Fruit fly (Drosophila melanogaster) whole organism, embryonic: ENCODE measurements around the gene robl62A.

Source experiments
- Antp ChIP-seq: fragments of 200-800 bp; sonication (Bioruptor generic); optimal IDR thresholded peaks from 3 replicates; lab custom pipeline; 2016; ENCODE audit warnings: missing biosample characterization, missing genetic modification characterization
- Bteb2 ChIP-seq: fragments of 200-800 bp; sonication (Bioruptor generic); optimal IDR thresholded peaks from 2 replicates; lab custom pipeline; 2016; ENCODE audit warnings: missing biosample characterization, missing genetic modification characterization
- CG10147 ChIP-seq: fragments of 200-800 bp; sonication (Bioruptor generic); optimal IDR thresholded peaks from 2 replicates; lab custom pipeline; 2019; ENCODE audit warnings: missing biosample characterization, mild to moderate bottlenecking, missing genetic modification characterization, moderate library complexity
- CG10366 ChIP-seq: fragments of 200-800 bp; sonication (Bioruptor generic); IDR thresholded peaks from 2 replicates; pipeline ENCODE4 v1.3.6; 2022; ENCODE audit warnings: missing biosample characterization, missing genetic modification characterization
- CG10431 ChIP-seq: fragments of 200-800 bp; sonication (Bioruptor generic); optimal IDR thresholded peaks from 3 replicates; lab custom pipeline; 2018; ENCODE audit warnings: missing biosample characterization, mild to moderate bottlenecking, missing genetic modification characterization
- CG11398 ChIP-seq: fragments of 200-800 bp; sonication (Bioruptor generic); optimal IDR thresholded peaks from 2 replicates; lab custom pipeline; 2016; ENCODE audit warnings: missing biosample characterization, missing genetic modification characterization
- CG12104 ChIP-seq: fragments of 200-800 bp; sonication (Bioruptor generic); optimal IDR thresholded peaks from 3 replicates; lab custom pipeline; 2016; ENCODE audit warnings: missing biosample characterization, missing genetic modification characterization
- CG12236 ChIP-seq: fragments of 200-800 bp; sonication (Bioruptor generic); optimal IDR thresholded peaks from 2 replicates; lab custom pipeline; 2016; ENCODE audit warnings: missing biosample characterization, missing genetic modification characterization
- CG12744 ChIP-seq: fragments of 200-800 bp; sonication (Bioruptor generic); optimal IDR thresholded peaks from 2 replicates; lab custom pipeline; 2016; ENCODE audit warnings: missing biosample characterization, missing genetic modification characterization
- CG12942 ChIP-seq: fragments of 200-800 bp; sonication (Bioruptor generic); optimal IDR thresholded peaks from 3 replicates; lab custom pipeline; 2016; ENCODE audit warnings: missing biosample characterization, missing genetic modification characterization
- CG13123 ChIP-seq: fragments of 200-800 bp; sonication (Bioruptor generic); optimal IDR thresholded peaks from 2 replicates; lab custom pipeline; 2016; ENCODE audit warnings: missing biosample characterization, missing genetic modification characterization
- CG13287 ChIP-seq: fragments of 200-800 bp; sonication (Bioruptor generic); IDR thresholded peaks from 2 replicates; pipeline ENCODE4 v1.3.6; 2022; ENCODE audit warnings: missing biosample characterization, missing genetic modification characterization; ENCODE audit not compliant: partially characterized antibody
- CG14050 ChIP-seq: fragments of 200-800 bp; sonication (Bioruptor generic); IDR thresholded peaks from 3 replicates; pipeline ENCODE4 v1.3.6; 2022; ENCODE audit warnings: missing biosample characterization, missing genetic modification characterization
- CG16815 ChIP-seq: fragments of 200-800 bp; sonication (Bioruptor generic); optimal IDR thresholded peaks from 3 replicates; lab custom pipeline; 2017; ENCODE audit warnings: missing biosample characterization, mild to moderate bottlenecking, missing genetic modification characterization
- CG16863 ChIP-seq: fragments of 200-800 bp; sonication (Bioruptor generic); optimal IDR thresholded peaks from 3 replicates; lab custom pipeline; 2016; ENCODE audit warnings: missing biosample characterization, missing genetic modification characterization
- CG17328 ChIP-seq: fragments of 200-800 bp; sonication (Bioruptor generic); IDR thresholded peaks from 2 replicates; pipeline ENCODE4 v1.3.6; 2022; ENCODE audit warnings: missing biosample characterization, missing genetic modification characterization
- CG17385 ChIP-seq: fragments of 200-800 bp; sonication (Bioruptor generic); optimal IDR thresholded peaks from 3 replicates; lab custom pipeline; 2018; ENCODE audit warnings: missing biosample characterization, mild to moderate bottlenecking, missing genetic modification characterization
- CG2199 ChIP-seq: fragments of 200-800 bp; sonication (Bioruptor generic); IDR thresholded peaks from 3 replicates; pipeline ENCODE4 v1.3.6; 2022; ENCODE audit warnings: missing biosample characterization, missing genetic modification characterization
- CG31365 ChIP-seq: fragments of 200-800 bp; sonication (Bioruptor generic); optimal IDR thresholded peaks from 2 replicates; lab custom pipeline; 2018; ENCODE audit warnings: missing biosample characterization, mild to moderate bottlenecking, missing genetic modification characterization
- CG31388 ChIP-seq: fragments of 200-800 bp; sonication (Bioruptor generic); optimal IDR thresholded peaks from 2 replicates; lab custom pipeline; 2016; ENCODE audit warnings: missing biosample characterization, missing genetic modification characterization
- CG3838 ChIP-seq: fragments of 200-800 bp; sonication (Bioruptor generic); optimal IDR thresholded peaks from 3 replicates; lab custom pipeline; 2016; ENCODE audit warnings: missing biosample characterization, missing genetic modification characterization
- CG4730 ChIP-seq: fragments of 200-800 bp; sonication (Bioruptor generic); IDR thresholded peaks from 2 replicates; pipeline ENCODE4 v1.3.6; 2022; ENCODE audit warnings: missing biosample characterization, missing genetic modification characterization
- CG6654 ChIP-seq: fragments of 200-800 bp; sonication (Bioruptor generic); optimal IDR thresholded peaks from 2 replicates; lab custom pipeline; 2017; ENCODE audit warnings: missing biosample characterization, mild to moderate bottlenecking, missing genetic modification characterization
- CG8765 ChIP-seq: fragments of 200-800 bp; sonication (Bioruptor generic); IDR thresholded peaks from 2 replicates; pipeline ENCODE4 v1.3.6; 2022; ENCODE audit warnings: missing biosample characterization, missing genetic modification characterization
- CG9932 ChIP-seq: fragments of 200-800 bp; sonication (Bioruptor generic); IDR thresholded peaks from 2 replicates; pipeline ENCODE4 v1.3.6; 2022; ENCODE audit warnings: missing biosample characterization, missing genetic modification characterization
- CHES-1-like ChIP-seq: fragments of 200-800 bp; sonication (Bioruptor generic); optimal IDR thresholded peaks from 2 replicates; lab custom pipeline; 2016; ENCODE audit warnings: missing biosample characterization, missing genetic modification characterization
- D ChIP-seq, 2 experiments: fragments of 200-800 bp in 1 of 2; fragments of >200 bp in 1 of 2; sonication (Bioruptor generic) in 1 of 2; optimal IDR thresholded peaks; 2 replicates in 1 of 2; 3 replicates in 1 of 2; lab custom pipeline; 2017; ENCODE audit warnings: mild to moderate bottlenecking in 1 of 2, missing biosample characterization in 1 of 2, missing genetic modification characterization in 1 of 2, missing genetic modification reagents in 1 of 2
- Dad ChIP-seq: fragments of 200-800 bp; sonication (Bioruptor generic); optimal IDR thresholded peaks from 3 replicates; lab custom pipeline; 2016; ENCODE audit warnings: missing biosample characterization, missing genetic modification characterization
- Dref ChIP-seq: fragments of 200-800 bp; sonication (Bioruptor generic); IDR thresholded peaks from 2 replicates; pipeline ENCODE4 v1.3.6; 2022; ENCODE audit warnings: missing biosample characterization, missing genetic modification characterization
- GATAe ChIP-seq: fragments of 200-800 bp; sonication (Bioruptor generic); conservative IDR thresholded peaks from 2 replicates; pipeline ENCODE4 v1.3.6; 2022; ENCODE audit warnings: missing biosample characterization, missing genetic modification characterization
- HLH4C ChIP-seq: fragments of 200-800 bp; sonication (Bioruptor generic); IDR thresholded peaks from 3 replicates; pipeline ENCODE4 v1.3.6; 2022; ENCODE audit warnings: missing biosample characterization, missing genetic modification characterization; ENCODE audit not compliant: partially characterized antibody
- HmgD ChIP-seq: fragments of 200-800 bp; sonication (Bioruptor generic); optimal IDR thresholded peaks from 3 replicates; lab custom pipeline; 2016; ENCODE audit warnings: missing biosample characterization, missing genetic modification characterization
- Meics ChIP-seq: fragments of 200-800 bp; sonication (Bioruptor generic); optimal IDR thresholded peaks from 2 replicates; lab custom pipeline; 2017; ENCODE audit warnings: missing biosample characterization, mild to moderate bottlenecking, missing genetic modification characterization
- Mes4 ChIP-seq: fragments of 200-800 bp; sonication (Bioruptor generic); optimal IDR thresholded peaks from 2 replicates; lab custom pipeline; 2016; ENCODE audit warnings: missing biosample characterization, missing genetic modification characterization
- NK7.1 ChIP-seq: fragments of 200-800 bp; sonication (Bioruptor generic); optimal IDR thresholded peaks from 3 replicates; lab custom pipeline; 2016; ENCODE audit warnings: missing biosample characterization, missing genetic modification characterization
- Optix ChIP-seq: fragments of 200-800 bp; sonication (Bioruptor generic); IDR thresholded peaks from 3 replicates; pipeline ENCODE4 v1.3.6; 2022; ENCODE audit warnings: missing biosample characterization, missing genetic modification characterization
- al ChIP-seq: fragments of 200-800 bp; sonication (Bioruptor generic); IDR thresholded peaks from 2 replicates; pipeline ENCODE4 v1.3.6; 2022; ENCODE audit warnings: missing biosample characterization, missing genetic modification characterization
- ase ChIP-seq: fragments of 200-800 bp; sonication (Bioruptor generic); IDR thresholded peaks from 3 replicates; pipeline ENCODE4 v1.3.6; 2022; ENCODE audit warnings: missing biosample characterization, missing genetic modification characterization
- ash1 ChIP-seq: fragments of 200-800 bp; sonication (Bioruptor generic); optimal IDR thresholded peaks from 2 replicates; lab custom pipeline; 2018; ENCODE audit warnings: missing biosample characterization, mild to moderate bottlenecking, missing genetic modification characterization
- bowl ChIP-seq: fragments of 200-800 bp; sonication (Bioruptor generic); IDR thresholded peaks from 2 replicates; pipeline ENCODE4 v1.3.6; 2022; ENCODE audit warnings: missing biosample characterization, missing genetic modification characterization
- btn ChIP-seq: fragments of 200-800 bp; sonication (Bioruptor generic); optimal IDR thresholded peaks from 2 replicates; lab custom pipeline; 2016; ENCODE audit warnings: missing biosample characterization, missing genetic modification characterization
- hth ChIP-seq: fragments of >200 bp; optimal IDR thresholded peaks from 2 replicates; lab custom pipeline; 2017; ENCODE audit warnings: inconsistent platforms
- jing ChIP-seq: fragments of 200-800 bp; sonication (Bioruptor generic); optimal IDR thresholded peaks from 2 replicates; lab custom pipeline; 2018; ENCODE audit warnings: missing biosample characterization, mild to moderate bottlenecking, missing genetic modification characterization
- lola ChIP-seq, 3 experiments: fragments of >200 bp in 2 of 3; fragments of 200-800 bp in 1 of 3; sonication (Bioruptor generic) in 1 of 3; optimal IDR thresholded peaks; 2 replicates each; lab custom pipeline; 2017 to 2019; ENCODE audit warnings: missing biosample characterization in 3 of 3, missing genetic modification characterization in 3 of 3, mild to moderate bottlenecking in 1 of 3, moderate library complexity in 1 of 3
- p53 ChIP-seq: fragments of 200-800 bp; sonication (Bioruptor generic); optimal IDR thresholded peaks from 2 replicates; lab custom pipeline; 2016; ENCODE audit warnings: missing biosample characterization, missing genetic modification characterization
- pzg ChIP-seq: fragments of 200-800 bp; sonication (Bioruptor generic); optimal IDR thresholded peaks from 3 replicates; lab custom pipeline; 2018; ENCODE audit warnings: missing biosample characterization, mild to moderate bottlenecking, missing genetic modification characterization, moderate library complexity
- sens-2 ChIP-seq: fragments of 200-800 bp; sonication (Bioruptor generic); IDR thresholded peaks from 2 replicates; pipeline ENCODE4 v1.3.6; 2022; ENCODE audit warnings: missing biosample characterization, missing genetic modification characterization
- sisA ChIP-seq: fragments of 200-800 bp; sonication (Bioruptor generic); IDR thresholded peaks from 2 replicates; pipeline ENCODE4 v1.3.6; 2022; ENCODE audit warnings: missing biosample characterization, missing genetic modification characterization
- tap ChIP-seq: fragments of 200-800 bp; optimal IDR thresholded peaks from 3 replicates; lab custom pipeline; 2019; ENCODE audit warnings: missing biosample characterization, mild to moderate bottlenecking, missing genetic modification characterization, moderate library complexity
- trh ChIP-seq: fragments of 200-800 bp; sonication (Bioruptor generic); optimal IDR thresholded peaks from 2 replicates; lab custom pipeline; 2016; ENCODE audit warnings: missing biosample characterization, missing genetic modification characterization

The robl62A gene

dm6 chr3L:1478998-1479680, 1.7 kb downstream of the robl62A start (continued):
- TF ChIP-seq CG9932 (no peak), sisA (peak; percentile 59; the same call in 1 of the 2 replicates), pzg (GFP tag; lab: Kevin White, UChicago) (no peak), CG17328 (GFP tag; lab: Robert Waterston, UW) (peak; percentile 89), CG17385 (GFP tag; lab: Kevin White, UChicago) (peak; percentile 27), CG16815 (GFP tag; lab: Kevin White, UChicago) (peak; percentile 82), tap (no peak), CG6654 (no peak), CG12744 (GFP tag; lab: Kevin White, UChicago) (peak; percentile 50), CG16863 (GFP tag; lab: Kevin White, UChicago) (peak; percentile 68), Bteb2 (no peak), CG2199 (GFP tag; lab: Robert Waterston, UW) (0 out of 3 replicates have a peak, but pooled peaks have one; percentile 48), CG12236 (GFP tag; lab: Kevin White, UChicago) (peak; percentile 60), Antp (GFP tag; lab: Kevin White, UChicago) (peak; percentile 21), bowl (GFP tag; lab: Robert Waterston, UW) (no peak), GATAe (no peak), Mes4 (GFP tag; lab: Kevin White, UChicago) (peak; percentile 63), CG10147 (GFP tag; lab: Kevin White, UChicago) (no peak), Dref (GFP tag; lab: Robert Waterston, UW) (no peak), Meics (GFP tag; lab: Kevin White, UChicago) (no peak), CG8765 (GFP tag; lab: Robert Waterston, UW) (peak; percentile 95), HLH4C (GFP tag; lab: Robert Waterston, UW) (no peak), CG11398 (GFP tag; lab: Kevin White, UChicago) (peak; percentile 59), hth (lab: Kevin White, UChicago) (no peak), CG4730 (peak; percentile 59), CG13123 (GFP tag; lab: Kevin White, UChicago) (no peak), D (optimal IDR thresholded peaks at IDR 0.05; lab: Kevin White, UChicago) (peak; percentile 97), D (GFP tag; optimal IDR thresholded peaks at IDR 0.05; lab: Kevin White, UChicago) (peak; percentile 44), Dad (GFP tag; lab: Kevin White, UChicago) (peak; percentile 30), jing (peak; percentile 40), CG31365 (no peak), CG3838 (no peak), sens-2 (GFP tag; lab: Robert Waterston, UW) (peak; percentile 57; the same call in 1 of the 2 replicates), NK7.1 (GFP tag; lab: Kevin White, UChicago) (peak; percentile 47), lola (GFP tag; optimal IDR thresholded peaks at IDR 0.05; lab: Kevin White, UChicago) (peak in 1 of 3 experiments; percentile 86), CHES-1-like (GFP tag; lab: Kevin White, UChicago) (peak; percentile 21), al (GFP tag; lab: Robert Waterston, UW) (peak; percentile 28; the same call in 1 of the 2 replicates), Optix (GFP tag; lab: Robert Waterston, UW) (peak; percentile 63; the same call in 1 of the 3 replicates), CG14050 (peak; percentile 64; the same call in 2 of the 3 replicates), CG12104 (no peak), CG10431 (GFP tag; lab: Kevin White, UChicago) (no peak), ase (GFP tag; lab: Robert Waterston, UW) (peak; percentile 44; the same call in 1 of the 3 replicates), CG31388 (no peak), p53 (no peak), HmgD (no peak), CG12942 (GFP tag; lab: Kevin White, UChicago) (peak; percentile 42), CG13287 (GFP tag; lab: Robert Waterston, UW) (no peak), ash1 (GFP tag; lab: Kevin White, UChicago) (no peak), trh (peak; percentile 5), CG10366 (GFP tag; lab: Robert Waterston, UW) (peak; percentile 58; the same call in 1 of the 2 replicates), btn (GFP tag; lab: Kevin White, UChicago) (peak; percentile 4)
